Worm (Caenorhabditis elegans) whole organism, late embryonic: ENCODE results near the gene kel-8.

Experiments used
- C08G9.2 ChIP-seq: sonication (generic microtip); optimal IDR thresholded peaks from 2 replicates; lab custom pipeline; 2016; ENCODE audit warnings: mild to moderate bottlenecking, missing genetic modification characterization, moderate library complexity, missing compliant biosample characterization
- F13H6.1 ChIP-seq: sonication (generic microtip); optimal IDR thresholded peaks from 2 replicates; lab custom pipeline; 2016; ENCODE audit warnings: missing genetic modification characterization, missing compliant biosample characterization
- K02D7.2 ChIP-seq: sonication (generic microtip); optimal IDR thresholded peaks from 2 replicates; lab custom pipeline; 2017; ENCODE audit warnings: mild to moderate bottlenecking, missing genetic modification characterization, missing compliant biosample characterization
- Y22D7AL.16 ChIP-seq: sonication (generic microtip); optimal IDR thresholded peaks from 2 replicates; lab custom pipeline; 2016; ENCODE audit warnings: missing genetic modification characterization, missing compliant biosample characterization
- ama-1 ChIP-seq: fragments of 150-350 bp; optimal IDR thresholded peaks from 2 replicates; lab custom pipeline; 2014
- ceh-14 ChIP-seq: sonication (generic microtip); optimal IDR thresholded peaks from 2 replicates; lab custom pipeline; 2016; ENCODE audit warnings: missing genotype, missing genetic modification characterization, missing compliant biosample characterization
- ceh-9 ChIP-seq: sonication (generic microtip); optimal IDR thresholded peaks from 2 replicates; lab custom pipeline; 2016; ENCODE audit warnings: mild to moderate bottlenecking, missing genetic modification characterization, inconsistent platforms, missing compliant biosample characterization
- che-1 ChIP-seq: sonication (generic microtip); optimal IDR thresholded peaks from 2 replicates; lab custom pipeline; 2016; ENCODE audit warnings: mild to moderate bottlenecking, missing genetic modification characterization, missing compliant biosample characterization
- dmd-4 ChIP-seq: sonication (generic microtip); optimal IDR thresholded peaks from 2 replicates; lab custom pipeline; 2016; ENCODE audit warnings: borderline replicate concordance, missing genetic modification characterization, missing compliant biosample characterization
- elt-4 ChIP-seq: sonication (generic microtip); optimal IDR thresholded peaks from 2 replicates; lab custom pipeline; 2016; ENCODE audit warnings: missing genetic modification characterization, missing compliant biosample characterization
- eyg-1 ChIP-seq: sonication (generic microtip); optimal IDR thresholded peaks from 2 replicates; lab custom pipeline; 2016; ENCODE audit warnings: missing genotype, missing genetic modification characterization, missing compliant biosample characterization
- fax-1 ChIP-seq: sonication (generic microtip); optimal IDR thresholded peaks from 2 replicates; lab custom pipeline; 2016; ENCODE audit warnings: missing genotype, missing genetic modification characterization, missing compliant biosample characterization
- gmeb-2 ChIP-seq: sonication (generic microtip); optimal IDR thresholded peaks from 2 replicates; lab custom pipeline; 2016; ENCODE audit warnings: missing genetic modification characterization, inconsistent platforms, missing compliant biosample characterization
- hlh-30 ChIP-seq: sonication (generic microtip); optimal IDR thresholded peaks from 2 replicates; lab custom pipeline; 2017; ENCODE audit warnings: antibody characterized with exemption, missing genetic modification characterization, missing compliant biosample characterization; ENCODE audit not compliant: insufficient read depth
- hlh-6 ChIP-seq: sonication (generic microtip); optimal IDR thresholded peaks from 2 replicates; lab custom pipeline; 2016; ENCODE audit warnings: missing genotype, missing genetic modification characterization, missing compliant biosample characterization
- hlh-8 ChIP-seq: sonication (generic microtip); optimal IDR thresholded peaks from 2 replicates; lab custom pipeline; 2016; ENCODE audit warnings: missing genotype, missing genetic modification characterization, missing compliant biosample characterization
- nfya-1 ChIP-seq: sonication (generic microtip); optimal IDR thresholded peaks from 2 replicates; lab custom pipeline; 2017; ENCODE audit warnings: missing genetic modification characterization, mild to moderate bottlenecking, missing compliant biosample characterization, antibody characterized with exemption, moderate library complexity
- nhr-232 ChIP-seq: sonication (generic microtip); optimal IDR thresholded peaks from 2 replicates; lab custom pipeline; 2016; ENCODE audit warnings: missing genetic modification characterization, missing compliant biosample characterization
- odd-2 ChIP-seq: sonication (generic microtip); optimal IDR thresholded peaks from 2 replicates; lab custom pipeline; 2017; ENCODE audit warnings: antibody characterized with exemption, mild to moderate bottlenecking, missing genetic modification characterization, missing compliant biosample characterization
- pag-3 ChIP-seq: sonication (generic microtip); optimal IDR thresholded peaks from 2 replicates; lab custom pipeline; 2016; ENCODE audit warnings: missing compliant biosample characterization, missing genetic modification characterization, borderline replicate concordance
- pax-1 ChIP-seq: fragments of 150-350 bp; optimal IDR thresholded peaks from 2 replicates; lab custom pipeline; 2014; ENCODE audit warnings: missing biosample characterization, missing genetic modification characterization
- pha-2 ChIP-seq: sonication (generic microtip); optimal IDR thresholded peaks from 2 replicates; lab custom pipeline; 2017; ENCODE audit warnings: mild to moderate bottlenecking, missing genetic modification characterization, missing compliant biosample characterization
- pha-4 ChIP-seq: fragments of 150-350 bp; optimal IDR thresholded peaks from 2 replicates; lab custom pipeline; 2018; ENCODE audit warnings: missing biosample characterization, missing genetic modification reagents, missing genetic modification characterization
- pqm-1 ChIP-seq: sonication (generic microtip); optimal IDR thresholded peaks from 2 replicates; lab custom pipeline; 2016; ENCODE audit warnings: missing genetic modification characterization, missing compliant biosample characterization
- pros-1 ChIP-seq: fragments of 150-350 bp; optimal IDR thresholded peaks from 2 replicates; lab custom pipeline; 2014; ENCODE audit warnings: missing biosample characterization, missing genetic modification reagents, missing genetic modification characterization
- ref-2 ChIP-seq: sonication (generic microtip); optimal IDR thresholded peaks from 2 replicates; lab custom pipeline; 2016; ENCODE audit warnings: missing genetic modification characterization, missing compliant biosample characterization
- sdc-2 ChIP-seq: sonication (generic microtip); optimal IDR thresholded peaks from 2 replicates; lab custom pipeline; 2016; ENCODE audit warnings: missing genotype, missing genetic modification characterization, missing compliant biosample characterization
- sox-4 ChIP-seq: sonication (generic microtip); optimal IDR thresholded peaks from 2 replicates; lab custom pipeline; 2017; ENCODE audit warnings: mild to moderate bottlenecking, missing genetic modification characterization, inconsistent platforms, missing compliant biosample characterization
- syd-9 ChIP-seq: sonication (generic microtip); optimal IDR thresholded peaks from 2 replicates; lab custom pipeline; 2016; ENCODE audit warnings: mild to moderate bottlenecking, missing genetic modification characterization, moderate library complexity, missing compliant biosample characterization
- tbx-2 ChIP-seq: sonication (generic microtip); optimal IDR thresholded peaks from 2 replicates; lab custom pipeline; 2016; ENCODE audit warnings: missing genetic modification characterization, missing compliant biosample characterization
- tbx-7 ChIP-seq: sonication (generic microtip); optimal IDR thresholded peaks from 2 replicates; lab custom pipeline; 2016; ENCODE audit warnings: missing genotype, missing genetic modification characterization, missing compliant biosample characterization
- unc-86 ChIP-seq: sonication (generic microtip); optimal IDR thresholded peaks from 2 replicates; lab custom pipeline; 2016; ENCODE audit warnings: missing genetic modification characterization, missing compliant biosample characterization
- zip-5 ChIP-seq: sonication (generic microtip); optimal IDR thresholded peaks from 2 replicates; lab custom pipeline; 2016; ENCODE audit warnings: missing genetic modification characterization, missing compliant biosample characterization
- ztf-16 ChIP-seq: sonication (generic microtip); optimal IDR thresholded peaks from 2 replicates; lab custom pipeline; 2017; ENCODE audit warnings: missing genetic modification characterization, missing compliant biosample characterization

Gene kel-8

ce11 chrV:2647222-2647796, 23.9 kb upstream of the kel-8 start:
- no peak for TF ChIP-seq odd-2 (tag; lab: Kevin White, UChicago)
- TF ChIP-seq C08G9.2 (tag; lab: Kevin White, UChicago), result no peak
- peak; percentile 79 for TF ChIP-seq nfya-1 (tag; lab: Kevin White, UChicago)

DNA sequence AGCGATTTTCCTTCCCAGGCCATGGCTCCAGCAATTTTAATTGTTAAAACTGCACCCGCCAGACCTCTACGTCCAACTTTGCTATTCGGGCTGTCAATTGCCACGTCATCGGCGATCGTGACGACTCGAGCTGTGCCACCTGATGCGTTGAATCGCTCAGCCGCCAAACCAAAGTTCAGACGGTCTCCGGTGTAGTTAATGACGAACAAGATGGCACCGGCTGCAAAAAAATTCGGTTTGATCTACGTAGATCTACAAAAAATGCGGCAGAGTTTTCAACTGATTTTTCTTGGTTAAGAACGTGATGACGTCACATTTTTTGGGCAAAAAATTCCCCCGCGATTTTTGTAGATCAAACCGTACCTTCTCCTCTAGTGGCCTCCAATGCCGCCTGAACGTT, 20.3 kb upstream of the kel-8 start:
- TF ChIP-seq eyg-1 (tag; lab: Kevin White, UChicago) (no peak), hlh-30 (tag; lab: Kevin White, UChicago) (no peak), dmd-4 (no peak), elt-4 (tag; lab: Kevin White, UChicago) (no peak), che-1 (tag; lab: Kevin White, UChicago) (no peak), K02D7.2 (tag; lab: Kevin White, UChicago) (no peak), nhr-232 (tag; lab: Kevin White, UChicago) (no peak), pha-4 (tag; lab: Kevin White, UChicago) (no peak), nfya-1 (tag; lab: Kevin White, UChicago) (no peak), unc-86 (tag; lab: Kevin White, UChicago) (no peak)

DNA sequence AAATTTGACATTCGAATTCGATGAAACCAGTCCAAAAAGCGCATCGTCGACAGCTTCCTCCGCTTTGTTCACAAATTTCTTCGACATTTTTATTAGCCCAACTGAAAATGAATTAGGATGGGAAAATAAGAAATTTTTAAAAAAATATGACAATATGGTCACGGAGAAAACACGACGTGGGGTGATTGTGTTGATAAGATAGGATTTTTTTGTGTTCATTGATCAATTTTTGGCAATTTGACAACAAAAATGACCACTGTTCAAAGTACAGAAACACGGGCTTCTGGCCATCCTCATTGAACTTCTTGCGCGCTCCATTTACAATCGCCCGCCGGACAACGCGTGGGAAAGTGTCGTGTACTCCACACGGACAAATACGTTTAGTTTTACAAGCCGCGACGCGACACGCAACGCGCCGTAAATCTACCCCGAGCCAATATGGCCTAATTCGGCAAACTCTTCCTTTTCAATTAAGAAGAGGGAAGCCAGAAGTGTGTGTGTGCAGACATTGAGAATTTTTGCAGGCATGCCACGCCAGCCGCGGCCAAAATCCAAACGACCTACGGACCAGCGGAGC, 18.6 kb upstream of the kel-8 start, which contains the start of the genes W02H5.8 and angl-1:
Gene W02H5.8 (minus strand): TSS at position 101 of the 577 bp plus-strand sequence.
Gene angl-1 (plus strand): TSS at position 527 of the 577 bp plus-strand sequence.
- TF ChIP-seq F13H6.1 (tag; lab: Kevin White, UChicago) (no peak), ztf-16 (no peak), hlh-8 (tag; lab: Kevin White, UChicago) (no peak)

- TF ChIP-seq ceh-14, result no peak
- TF ChIP-seq sox-4 (tag; lab: Kevin White, UChicago), result no peak
These were observed 15.1 kb upstream of the kel-8 start for ce11 chrV:2656159-2656558.

DNA sequence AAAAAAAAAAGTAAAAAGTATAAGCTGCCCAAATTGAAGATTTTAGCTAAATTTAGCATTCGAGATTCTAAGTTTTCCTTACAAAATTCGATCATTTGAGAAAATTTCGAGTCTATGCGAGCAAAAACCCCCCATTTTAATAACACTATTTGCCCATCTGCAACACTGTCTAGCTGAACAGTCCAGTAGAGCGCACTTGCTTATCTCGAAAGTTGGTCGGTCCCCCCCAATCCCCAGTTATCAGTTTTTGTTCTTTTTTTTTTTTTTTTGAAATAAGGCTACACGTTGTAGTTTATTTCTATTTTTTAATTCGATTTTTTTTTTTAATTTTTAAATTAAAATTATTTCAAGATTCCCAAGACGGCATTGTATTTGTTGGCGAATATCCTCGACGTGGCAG, 13.6 kb upstream of the kel-8 start:
- no peak for TF ChIP-seq zip-5 (tag; lab: Kevin White, UChicago)
- no peak for TF ChIP-seq ceh-9 (tag; lab: Kevin White, UChicago)
- no peak for TF ChIP-seq Y22D7AL.16 (tag; lab: Kevin White, UChicago)
- TF ChIP-seq pqm-1, result no peak
- TF ChIP-seq, all 69 proteins: peak for 0

ce11 chrV:2660457-2660856, 10.8 kb upstream of the kel-8 start:
- no peak for TF ChIP-seq tbx-7 (tag; lab: Kevin White, UChicago)
- TF ChIP-seq fax-1 (tag; lab: Kevin White, UChicago), result no peak
- TF ChIP-seq syd-9 (tag; lab: Kevin White, UChicago), result no peak
- no peak for TF ChIP-seq pha-2
- no peak for TF ChIP-seq tbx-2 (tag; lab: Kevin White, UChicago)
- no peak for TF ChIP-seq gmeb-2 (tag; lab: Kevin White, UChicago)
- no peak for TF ChIP-seq elt-4 (tag; lab: Kevin White, UChicago)
- TF ChIP-seq pag-3, result no peak
- TF ChIP-seq pqm-1, result no peak

ce11 chrV:2664525-2665053, 6.7 kb upstream of the kel-8 start, which contains the start of gene ndx-2:
TSS of gene ndx-2 (minus strand) at chrV:2665003.
- TF ChIP-seq ref-2 (tag; lab: Kevin White, UChicago), result no peak
- TF ChIP-seq K02D7.2 (tag; lab: Kevin White, UChicago), result no peak
- no peak for TF ChIP-seq sdc-2 (tag; lab: Kevin White, UChicago)
- no peak for TF ChIP-seq ama-1
- TF ChIP-seq tbx-7 (tag; lab: Kevin White, UChicago), result no peak
- TF ChIP-seq pax-1 (tag; lab: Kevin White, UChicago), result no peak
- TF ChIP-seq pros-1 (tag; lab: Kevin White, UChicago), result no peak
- no peak for TF ChIP-seq pha-4 (tag; lab: Kevin White, UChicago)
- no peak for TF ChIP-seq Y22D7AL.16 (tag; lab: Kevin White, UChicago)
- no peak for TF ChIP-seq ztf-16
- TF ChIP-seq hlh-6 (tag; lab: Kevin White, UChicago), result no peak
- TF ChIP-seq syd-9 (tag; lab: Kevin White, UChicago), result no peak
